Worm (Caenorhabditis elegans) whole organism, L2 larva: Measurements from ENCODE around the gene F44G4.5.

Experiments used
- ZK546.5 ChIP-seq: sonication (generic microtip); optimal IDR thresholded peaks from 2 replicates; lab custom pipeline; 2017; ENCODE audit warnings: missing biosample characterization, missing genetic modification characterization
- egl-27 ChIP-seq: sonication (generic microtip); optimal IDR thresholded peaks from 3 replicates; lab custom pipeline; 2017; ENCODE audit warnings: missing biosample characterization, missing genetic modification reagents, missing genetic modification characterization
- lsy-2 ChIP-seq, 2 experiments: fragments of 150-350 bp in 1 of 2; sonication (generic microtip) in 1 of 2; optimal IDR thresholded peaks; 2 replicates each; lab custom pipeline; 2014 to 2017; ENCODE audit warnings: missing biosample characterization in 2 of 2, missing genetic modification characterization in 2 of 2
- nhr-77 ChIP-seq: fragments of 150-350 bp; optimal IDR thresholded peaks from 2 replicates; lab custom pipeline; 2014; ENCODE audit warnings: missing biosample characterization, missing genetic modification characterization
- skn-1 ChIP-seq: sonication (generic microtip); optimal IDR thresholded peaks from 2 replicates; lab custom pipeline; 2017; ENCODE audit warnings: missing biosample characterization, missing genetic modification characterization
- snpc-4 ChIP-seq: fragments of 150-350 bp; optimal IDR thresholded peaks from 2 replicates; lab custom pipeline; 2014; ENCODE audit warnings: missing biosample characterization, missing genetic modification characterization

DNA sequence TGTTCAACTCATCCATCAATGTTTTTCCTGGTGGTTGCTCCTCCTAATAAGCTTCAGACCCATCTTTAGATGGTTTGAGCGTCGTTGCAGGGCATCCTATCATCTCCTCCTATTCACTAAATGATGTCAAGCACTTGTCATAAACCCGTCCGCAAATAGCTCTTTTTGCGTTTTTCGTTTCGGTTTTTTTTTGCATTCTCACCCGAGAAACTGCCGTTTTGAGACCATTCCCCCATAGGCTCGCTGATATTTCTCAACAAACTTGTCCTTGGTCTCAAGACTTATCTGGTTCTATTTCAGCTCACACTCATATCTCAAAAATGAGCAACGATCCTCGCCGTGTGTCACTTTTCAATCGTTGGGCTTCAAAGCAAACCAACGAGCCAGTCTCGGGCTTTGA, 39.8 kb downstream of the F44G4.5 start, which contains the start of gene cal-2:
- TF ChIP-seq egl-27 (no peak), snpc-4 (tag; lab: Kevin White, UChicago) (no peak), ZK546.5 (tag; lab: Kevin White, UChicago) (no peak), nhr-77 (tag; lab: Kevin White, UChicago) (no peak), skn-1 (tag; lab: Kevin White, UChicago) (no peak), lsy-2 (tag; optimal IDR thresholded peaks at IDR 0.05; lab: Kevin White, UChicago) (no peak)
